Worm (Caenorhabditis elegans): ENCODE results near the gene fmo-2.

- TF ChIP-seq unc-39 (tag; optimal IDR thresholded peaks at IDR 0.05): no peak
- TF ChIP-seq ceh-9 (tag; optimal IDR thresholded peaks at IDR 0.05): no peak
- no peak for TF ChIP-seq fkh-10 (GFP tag; optimal IDR thresholded peaks at IDR 0.05)
- peak; percentile 15 for TF ChIP-seq pqm-1 (tag; optimal IDR thresholded peaks at IDR 0.05)
- no peak for TF ChIP-seq mdl-1 (tag; optimal IDR thresholded peaks at IDR 0.05)
- TF ChIP-seq ztf-11 (tag; optimal IDR thresholded peaks at IDR 0.05): no peak
- peak; percentile 67 for TF ChIP-seq snpc-4 (tag; optimal IDR thresholded peaks at IDR 0.05)
- TF ChIP-seq ama-1 (optimal IDR thresholded peaks at IDR 0.05): peak; percentile 8
- no peak for TF ChIP-seq nhr-12 (tag; optimal IDR thresholded peaks at IDR 0.05)
- TF ChIP-seq nhr-23 (tag; optimal IDR thresholded peaks at IDR 0.05): peak; percentile 72
Observed at ce11 chrIV:10697022-10697979, 15.0 kb downstream of the fmo-2 start, which contains the start of gene allo-1.
